Fruit fly (Drosophila melanogaster) whole organism, embryonic: ENCODE data around the gene Ns1.

Source experiments
- B-H2 ChIP-seq: fragments of 200-800 bp; sonication (Bioruptor generic); optimal IDR thresholded peaks from 2 replicates; lab custom pipeline; 2018; ENCODE audit warnings: missing biosample characterization, mild to moderate bottlenecking, missing genetic modification characterization
- Blimp-1 ChIP-seq: fragments of 200-800 bp; sonication (Bioruptor generic); optimal IDR thresholded peaks from 3 replicates; lab custom pipeline; 2018; ENCODE audit warnings: missing biosample characterization, missing genetic modification characterization, mild to moderate bottlenecking, moderate library complexity, missing genetic modification reagents
- CG10209 ChIP-seq: fragments of 200-800 bp; sonication (Bioruptor generic); optimal IDR thresholded peaks from 3 replicates; lab custom pipeline; 2017; ENCODE audit warnings: missing biosample characterization, mild to moderate bottlenecking, missing genetic modification characterization, missing genetic modification reagents
- CG10274 ChIP-seq: fragments of 200-800 bp; sonication (Bioruptor generic); optimal IDR thresholded peaks from 3 replicates; lab custom pipeline; 2017; ENCODE audit warnings: missing biosample characterization, mild to moderate bottlenecking, missing genetic modification characterization
- CG11247 ChIP-seq: fragments of 200-800 bp; sonication (Bioruptor generic); IDR thresholded peaks from 2 replicates; pipeline ENCODE4 v1.3.6; 2022; ENCODE audit warnings: missing biosample characterization, missing genetic modification characterization
- CG11398 ChIP-seq: fragments of 200-800 bp; sonication (Bioruptor generic); optimal IDR thresholded peaks from 2 replicates; lab custom pipeline; 2016; ENCODE audit warnings: missing biosample characterization, missing genetic modification characterization
- CG12942 ChIP-seq: fragments of 200-800 bp; sonication (Bioruptor generic); optimal IDR thresholded peaks from 3 replicates; lab custom pipeline; 2016; ENCODE audit warnings: missing biosample characterization, missing genetic modification characterization
- CG13424 ChIP-seq: fragments of 200-800 bp; sonication (Bioruptor generic); optimal IDR thresholded peaks from 2 replicates; lab custom pipeline; 2019; ENCODE audit warnings: missing biosample characterization, mild to moderate bottlenecking, missing genetic modification characterization, moderate library complexity
- CG13894 ChIP-seq: fragments of 200-800 bp; sonication (Bioruptor generic); optimal IDR thresholded peaks from 3 replicates; lab custom pipeline; 2018; ENCODE audit warnings: missing biosample characterization, mild to moderate bottlenecking, missing genetic modification characterization, moderate library complexity
- CG14441 ChIP-seq: fragments of 200-800 bp; sonication (Bioruptor generic); IDR thresholded peaks from 2 replicates; pipeline ENCODE4 v1.3.6; 2022; ENCODE audit warnings: missing biosample characterization, missing genetic modification characterization
- CG14860 ChIP-seq: fragments of 200-800 bp; sonication (Bioruptor generic); IDR thresholded peaks from 3 replicates; pipeline ENCODE4 v1.3.6; 2022; ENCODE audit warnings: missing biosample characterization, missing genetic modification characterization; ENCODE audit not compliant: partially characterized antibody
- CG1647 ChIP-seq: fragments of 200-800 bp; sonication (Bioruptor generic); optimal IDR thresholded peaks from 3 replicates; lab custom pipeline; 2016; ENCODE audit warnings: missing biosample characterization, missing genetic modification characterization
- CG18764 ChIP-seq: fragments of 200-800 bp; sonication (Bioruptor generic); optimal IDR thresholded peaks from 3 replicates; lab custom pipeline; 2016; ENCODE audit warnings: missing biosample characterization, missing genetic modification characterization
- CG2712 ChIP-seq: fragments of 200-800 bp; optimal IDR thresholded peaks from 3 replicates; lab custom pipeline; 2019; ENCODE audit warnings: missing biosample characterization, mild to moderate bottlenecking, missing genetic modification characterization, moderate library complexity
- CG3065 ChIP-seq: fragments of 200-800 bp; sonication (Bioruptor generic); optimal IDR thresholded peaks from 2 replicates; lab custom pipeline; 2016; ENCODE audit warnings: missing biosample characterization, missing genetic modification characterization
- CG3847 ChIP-seq: fragments of 200-800 bp; sonication (Bioruptor generic); IDR thresholded peaks from 2 replicates; pipeline ENCODE4 v1.3.6; 2022; ENCODE audit warnings: missing biosample characterization, missing genetic modification characterization
- CG6791 ChIP-seq: fragments of 200-800 bp; sonication (Bioruptor generic); IDR thresholded peaks from 3 replicates; pipeline ENCODE4 v1.3.6; 2022; ENCODE audit warnings: missing biosample characterization, missing genetic modification characterization; ENCODE audit not compliant: partially characterized antibody
- CG6854 ChIP-seq: fragments of 200-800 bp; sonication (Bioruptor generic); optimal IDR thresholded peaks from 3 replicates; lab custom pipeline; 2017; ENCODE audit warnings: missing biosample characterization, mild to moderate bottlenecking, missing genetic modification characterization
- CG7786 ChIP-seq: fragments of 200-800 bp; sonication (Bioruptor generic); optimal IDR thresholded peaks from 2 replicates; lab custom pipeline; 2016; ENCODE audit warnings: missing biosample characterization, missing genetic modification characterization
- CG7839 ChIP-seq: fragments of 200-800 bp; sonication (Bioruptor generic); optimal IDR thresholded peaks from 3 replicates; lab custom pipeline; 2018; ENCODE audit warnings: missing biosample characterization, mild to moderate bottlenecking, missing genetic modification characterization, moderate library complexity
- CG9215 ChIP-seq: fragments of 200-800 bp; sonication (Bioruptor generic); IDR thresholded peaks from 2 replicates; pipeline ENCODE4 v1.3.6; 2022; ENCODE audit warnings: missing biosample characterization, missing genetic modification characterization
- CG9876 ChIP-seq: fragments of 200-800 bp; sonication (Bioruptor generic); optimal IDR thresholded peaks from 2 replicates; lab custom pipeline; 2016; ENCODE audit warnings: missing biosample characterization, missing genetic modification characterization
- Camta ChIP-seq: fragments of 200-800 bp; sonication (Bioruptor generic); optimal IDR thresholded peaks from 2 replicates; lab custom pipeline; 2016; ENCODE audit warnings: missing biosample characterization, missing genetic modification characterization
- Ets65A ChIP-seq: fragments of 200-800 bp; sonication (Bioruptor generic); peaks from one replicate; lab custom pipeline; 2016; ENCODE audit warnings: missing biosample characterization, missing genetic modification characterization
- HHEX ChIP-seq: fragments of 200-800 bp; sonication (Bioruptor generic); optimal IDR thresholded peaks from 3 replicates; lab custom pipeline; 2017; ENCODE audit warnings: missing biosample characterization, mild to moderate bottlenecking, missing genetic modification characterization, missing genetic modification reagents
- Kr ChIP-seq: fragments of 200-800 bp; sonication (Bioruptor generic); optimal IDR thresholded peaks from 2 replicates; lab custom pipeline; 2017; ENCODE audit warnings: missing biosample characterization, mild to moderate bottlenecking, missing genetic modification characterization
- Opbp ChIP-seq: fragments of 200-800 bp; sonication (Bioruptor generic); IDR thresholded peaks from 3 replicates; pipeline ENCODE4 v1.3.6; 2022; ENCODE audit warnings: missing biosample characterization, missing genetic modification characterization; ENCODE audit not compliant: partially characterized antibody
- Poxn ChIP-seq: fragments of 200-800 bp; sonication (Bioruptor generic); IDR thresholded peaks from 2 replicates; pipeline ENCODE4 v1.3.6; 2022; ENCODE audit warnings: missing biosample characterization, missing genetic modification characterization
- Scr ChIP-seq: fragments of 200-800 bp; sonication (Bioruptor generic); IDR thresholded peaks from 2 replicates; pipeline ENCODE4 v1.3.6; 2022; ENCODE audit warnings: missing biosample characterization, missing genetic modification characterization; ENCODE audit not compliant: partially characterized antibody
- Spps ChIP-seq: fragments of 200-800 bp; sonication (Bioruptor generic); optimal IDR thresholded peaks from 2 replicates; lab custom pipeline; 2018; ENCODE audit warnings: missing biosample characterization, mild to moderate bottlenecking, missing genetic modification characterization
- Xbp1 ChIP-seq: fragments of 200-800 bp; sonication (Bioruptor generic); optimal IDR thresholded peaks from 3 replicates; lab custom pipeline; 2016; ENCODE audit warnings: missing biosample characterization, mild to moderate bottlenecking, missing genetic modification characterization
- Xrp1 ChIP-seq: fragments of 200-800 bp; sonication (Bioruptor generic); IDR thresholded peaks from 2 replicates; pipeline ENCODE4 v1.3.6; 2022; ENCODE audit warnings: missing biosample characterization, missing genetic modification characterization
- amos ChIP-seq: fragments of 200-800 bp; sonication (Bioruptor generic); IDR thresholded peaks from 2 replicates; pipeline ENCODE4 v1.3.6; 2022; ENCODE audit warnings: missing biosample characterization, missing genetic modification characterization; ENCODE audit not compliant: partially characterized antibody
- ap ChIP-seq: fragments of 200-800 bp; sonication (Bioruptor generic); IDR thresholded peaks from 2 replicates; pipeline ENCODE4 v1.3.6; 2022; ENCODE audit warnings: missing biosample characterization, missing genetic modification characterization
- az2 ChIP-seq: fragments of 200-800 bp; sonication (Bioruptor generic); optimal IDR thresholded peaks from 3 replicates; lab custom pipeline; 2016; ENCODE audit warnings: missing biosample characterization, missing genetic modification characterization
- bowl ChIP-seq: fragments of 200-800 bp; sonication (Bioruptor generic); IDR thresholded peaks from 2 replicates; pipeline ENCODE4 v1.3.6; 2022; ENCODE audit warnings: missing biosample characterization, missing genetic modification characterization
- bsh ChIP-seq, 2 experiments: fragments of 200-800 bp; sonication (Bioruptor generic); optimal IDR thresholded peaks; 2 replicates each; lab custom pipeline; 2017 to 2018; ENCODE audit warnings: mild to moderate bottlenecking in 2 of 2, missing biosample characterization in 2 of 2, missing genetic modification characterization in 2 of 2, moderate library complexity in 1 of 2
- chn ChIP-seq: fragments of 200-800 bp; sonication (Bioruptor generic); optimal IDR thresholded peaks from 2 replicates; lab custom pipeline; 2016; ENCODE audit warnings: missing biosample characterization, missing genetic modification characterization
- dmrt99B ChIP-seq: fragments of 200-800 bp; sonication (Bioruptor generic); optimal IDR thresholded peaks from 2 replicates; lab custom pipeline; 2018; ENCODE audit warnings: missing biosample characterization, mild to moderate bottlenecking, missing genetic modification characterization, moderate library complexity
- eve ChIP-seq, 2 experiments: fragments of >200 bp; optimal IDR thresholded peaks; 2 replicates each; lab custom pipeline; 2017; ENCODE audit warnings: missing biosample characterization in 2 of 2, missing genetic modification characterization in 2 of 2
- fd64A ChIP-seq: fragments of 200-800 bp; sonication (Bioruptor generic); optimal IDR thresholded peaks from 3 replicates; lab custom pipeline; 2018; ENCODE audit warnings: missing biosample characterization, mild to moderate bottlenecking, missing genetic modification characterization
- fd96Cb ChIP-seq: fragments of 200-800 bp; sonication (Bioruptor generic); optimal IDR thresholded peaks from 2 replicates; lab custom pipeline; 2018; ENCODE audit warnings: missing biosample characterization, mild to moderate bottlenecking, missing genetic modification characterization, moderate library complexity
- gcm2 ChIP-seq: fragments of 200-800 bp; sonication (Bioruptor generic); optimal IDR thresholded peaks from 2 replicates; lab custom pipeline; 2016; ENCODE audit warnings: missing biosample characterization, missing genetic modification characterization
- gsb ChIP-seq: fragments of 200-800 bp; sonication (Bioruptor generic); IDR thresholded peaks from 2 replicates; pipeline ENCODE4 v1.3.6; 2022; ENCODE audit warnings: missing biosample characterization, missing genetic modification characterization
- mam ChIP-seq: fragments of 200-800 bp; sonication (Bioruptor generic); optimal IDR thresholded peaks from 3 replicates; lab custom pipeline; 2016; ENCODE audit warnings: missing biosample characterization, missing genetic modification characterization
- mirr ChIP-seq: fragments of 200-800 bp; sonication (Bioruptor generic); optimal IDR thresholded peaks from 3 replicates; lab custom pipeline; 2018; ENCODE audit warnings: missing biosample characterization, mild to moderate bottlenecking, missing genetic modification characterization
- trem ChIP-seq: fragments of 200-800 bp; optimal IDR thresholded peaks from 3 replicates; lab custom pipeline; 2019; ENCODE audit warnings: missing biosample characterization, mild to moderate bottlenecking, missing genetic modification characterization, moderate library complexity
- usp ChIP-seq: fragments of >200 bp; optimal IDR thresholded peaks from 2 replicates; lab custom pipeline; 2017; ENCODE audit warnings: missing biosample characterization, missing genetic modification characterization
- vfl ChIP-seq: fragments of 200-800 bp; sonication (Bioruptor generic); optimal IDR thresholded peaks from 2 replicates; lab custom pipeline; 2016; ENCODE audit warnings: missing biosample characterization, missing genetic modification characterization
- z ChIP-seq: fragments of 200-800 bp; sonication (Bioruptor generic); IDR thresholded peaks from 3 replicates; pipeline ENCODE4 v1.3.6; 2022; ENCODE audit warnings: missing biosample characterization, missing genetic modification characterization

Ns1 gene

DNA sequence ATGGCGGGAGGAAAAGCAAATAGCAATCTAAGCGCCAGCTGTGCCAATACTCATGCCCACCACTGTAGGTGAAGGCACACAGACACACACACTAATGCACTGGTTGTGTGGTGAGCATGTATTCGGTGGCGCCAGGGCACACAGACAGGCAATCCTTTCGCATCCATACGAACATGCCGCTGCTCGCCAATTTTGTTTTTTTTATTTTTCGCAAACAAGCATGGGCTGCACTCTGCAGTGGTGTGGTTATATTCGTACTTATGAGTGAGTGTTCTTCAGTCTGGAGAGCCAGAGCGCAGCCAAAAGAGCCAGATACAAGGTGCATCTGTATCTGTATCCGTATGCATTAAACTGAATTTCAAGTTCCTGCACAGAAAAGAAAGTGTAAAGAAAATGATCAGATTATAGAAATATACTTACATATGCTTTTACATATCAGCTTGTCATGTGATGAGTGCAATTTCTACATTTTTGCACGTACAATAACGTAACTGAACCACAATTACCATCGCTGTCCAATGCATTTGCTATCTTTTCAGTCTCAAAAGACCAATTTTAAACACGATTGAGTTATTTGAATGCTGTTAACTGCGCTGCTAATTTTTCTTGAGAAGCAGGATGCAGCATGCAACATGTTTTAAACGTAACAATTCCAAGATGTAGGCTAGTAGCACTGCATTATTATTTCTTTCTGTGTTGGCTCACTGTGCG, 13.2 kb downstream of the Ns1 start (continued):
- TF ChIP-seq CG10209 (GFP tag; lab: Kevin White, UChicago) (peak; percentile 42), CG7786 (GFP tag; lab: Kevin White, UChicago) (no peak), CG12942 (GFP tag; lab: Kevin White, UChicago) (no peak), trem (tag; lab: Kevin White, UChicago) (peak; percentile 20), Scr (GFP tag; lab: Robert Waterston, UW) (no peak), CG9876 (GFP tag; lab: Kevin White, UChicago) (no peak), CG18764 (no peak), usp (no peak), mam (GFP tag; lab: Kevin White, UChicago) (no peak), Xbp1 (peak; percentile 31), bsh (GFP tag; optimal IDR thresholded peaks at IDR 0.05; lab: Kevin White, UChicago) (peak; percentile 25 to 88), CG10274 (GFP tag; lab: Kevin White, UChicago) (no peak), chn (no peak), bowl (GFP tag; lab: Robert Waterston, UW) (no peak), CG2712 (peak; percentile 4), CG13894 (tag; lab: Kevin White, UChicago) (no peak), CG3065 (no peak), Opbp (GFP tag; lab: Robert Waterston, UW) (0 out of 3 replicates have a peak, but pooled peaks have one; percentile 35), CG1647 (no peak), dmrt99B (tag; lab: Kevin White, UChicago) (peak; percentile 35), z (GFP tag; lab: Robert Waterston, UW) (no peak), CG9215 (no peak), amos (no peak), B-H2 (GFP tag; lab: Kevin White, UChicago) (no peak), CG11398 (GFP tag; lab: Kevin White, UChicago) (peak; percentile 2), Kr (GFP tag; lab: Kevin White, UChicago) (no peak), Blimp-1 (GFP tag; lab: Kevin White, UChicago) (peak; percentile 35), az2 (no peak), HHEX (GFP tag; lab: Kevin White, UChicago) (no peak), Camta (GFP tag; lab: Kevin White, UChicago) (peak; percentile 20), CG6854 (GFP tag; lab: Kevin White, UChicago) (no peak), Spps (tag; lab: Kevin White, UChicago) (no peak), Ets65A (GFP tag; lab: Kevin White, UChicago) (peak; percentile 49), CG14860 (no peak), CG7839 (peak; percentile 10), Poxn (GFP tag; lab: Robert Waterston, UW) (no peak), gcm2 (GFP tag; lab: Kevin White, UChicago) (no peak), mirr (GFP tag; lab: Kevin White, UChicago) (no peak), gsb (GFP tag; lab: Robert Waterston, UW) (peak; percentile 7; the same call in 1 of the 2 replicates), CG11247 (GFP tag; lab: Robert Waterston, UW) (no peak), vfl (GFP tag; lab: Kevin White, UChicago) (no peak), CG14441 (no peak; the same call in 1 of the 2 replicates), CG3847 (no peak; the same call in 1 of the 2 replicates), fd96Cb (peak; percentile 26), fd64A (GFP tag; lab: Kevin White, UChicago) (peak; percentile 3), Xrp1 (GFP tag; lab: Robert Waterston, UW) (0 out of 2 replicates have a peak, but pooled peaks have one; percentile 20), CG6791 (no peak), eve (GFP tag; optimal IDR thresholded peaks at IDR 0.05; lab: Kevin White, UChicago) (peak in 1 of 2 experiments; percentile 60), ap (GFP tag; lab: Robert Waterston, UW) (0 out of 2 replicates have a peak, but pooled peaks have one; percentile 8), CG13424 (tag; lab: Kevin White, UChicago) (no peak)
